Worm (Caenorhabditis elegans) whole organism, L3 larva: ENCODE measurements around the gene Y38E10A.3.
"Not testable (repeated sequence)": the region's sequence is repeated elsewhere in the genome, so short reads cannot be mapped to it uniquely, and the experiment has no call there.

Source experiments
- aly-2 ChIP-seq: fragments of 150-350 bp; optimal IDR thresholded peaks from 2 replicates; lab custom pipeline; 2014; ENCODE audit warnings: missing biosample characterization, missing genetic modification characterization
- ama-1 ChIP-seq: fragments of 150-350 bp; optimal IDR thresholded peaks from 2 replicates; lab custom pipeline; 2018
- ceh-16 ChIP-seq: sonication (generic microtip); optimal IDR thresholded peaks from 2 replicates; lab custom pipeline; 2017; ENCODE audit warnings: missing biosample characterization, missing genetic modification characterization
- ceh-28 ChIP-seq: fragments of 150-350 bp; optimal IDR thresholded peaks from 2 replicates; lab custom pipeline; 2014; ENCODE audit warnings: missing biosample characterization, missing genetic modification reagents, missing genetic modification characterization
- elt-1 ChIP-seq: fragments of 150-350 bp; optimal IDR thresholded peaks from 2 replicates; lab custom pipeline; 2014; ENCODE audit warnings: missing biosample characterization, missing genetic modification characterization
- elt-2 ChIP-seq: sonication (generic microtip); optimal IDR thresholded peaks from 2 replicates; lab custom pipeline; 2016; ENCODE audit warnings: missing genetic modification reagents, mild to moderate bottlenecking, missing genetic modification characterization, missing compliant biosample characterization
- elt-3 ChIP-seq, 3 experiments: fragments of 150-350 bp in 1 of 3; sonication (generic microtip) in 2 of 3; optimal IDR thresholded peaks; 2 replicates in 2 of 3; 4 replicates in 1 of 3; lab custom pipeline; 2014 to 2017; ENCODE audit warnings: missing biosample characterization in 3 of 3, missing genetic modification characterization in 3 of 3
- fos-1 ChIP-seq: fragments of 150-350 bp; optimal IDR thresholded peaks from 2 replicates; lab custom pipeline; 2014; ENCODE audit warnings: missing biosample characterization, missing genetic modification characterization
- hmg-11 ChIP-seq: sonication (generic microtip); optimal IDR thresholded peaks from 2 replicates; lab custom pipeline; 2016; ENCODE audit warnings: missing genetic modification characterization, missing compliant biosample characterization
- jun-1 ChIP-seq: fragments of 150-350 bp; optimal IDR thresholded peaks from 2 replicates; lab custom pipeline; 2014; ENCODE audit warnings: missing biosample characterization, missing genetic modification reagents, missing genetic modification characterization
- lin-15B ChIP-seq: fragments of 150-350 bp; optimal IDR thresholded peaks from 2 replicates; lab custom pipeline; 2014; ENCODE audit warnings: missing biosample characterization, missing genetic modification characterization
- lsy-12 ChIP-seq: sonication (generic microtip); optimal IDR thresholded peaks from 2 replicates; lab custom pipeline; 2016; ENCODE audit warnings: mild to moderate bottlenecking, missing genetic modification characterization, missing compliant biosample characterization
- mdl-1 ChIP-seq: fragments of 150-350 bp; optimal IDR thresholded peaks from 2 replicates; lab custom pipeline; 2014; ENCODE audit warnings: missing biosample characterization, missing genetic modification characterization
- nfya-1 ChIP-seq: sonication (generic microtip); optimal IDR thresholded peaks from 2 replicates; lab custom pipeline; 2017; ENCODE audit warnings: missing genetic modification characterization, mild to moderate bottlenecking, missing compliant biosample characterization, antibody characterized with exemption, moderate library complexity; ENCODE audit not compliant: insufficient read depth
- nhr-11 ChIP-seq: fragments of 150-350 bp; optimal IDR thresholded peaks from 2 replicates; lab custom pipeline; 2014; ENCODE audit warnings: missing biosample characterization, missing genetic modification characterization
- nhr-23 ChIP-seq: fragments of 150-350 bp; optimal IDR thresholded peaks from 2 replicates; lab custom pipeline; 2014; ENCODE audit warnings: missing biosample characterization, missing genetic modification reagents, missing genetic modification characterization
- nhr-25 ChIP-seq: sonication (generic microtip); optimal IDR thresholded peaks from 2 replicates; lab custom pipeline; 2017; ENCODE audit warnings: missing biosample characterization, missing genetic modification characterization
- nhr-28 ChIP-seq: fragments of 150-350 bp; optimal IDR thresholded peaks from 2 replicates; lab custom pipeline; 2014; ENCODE audit warnings: missing biosample characterization, missing genetic modification characterization
- nhr-43 ChIP-seq: sonication (generic microtip); optimal IDR thresholded peaks from 2 replicates; lab custom pipeline; 2016; ENCODE audit warnings: mild to moderate bottlenecking, missing genetic modification characterization, missing compliant biosample characterization; ENCODE audit not compliant: poor library complexity, severe bottlenecking
- nhr-77 ChIP-seq: fragments of 150-350 bp; optimal IDR thresholded peaks from 2 replicates; lab custom pipeline; 2014; ENCODE audit warnings: missing biosample characterization, missing genetic modification characterization
- pha-4 ChIP-seq: fragments of 150-350 bp; optimal IDR thresholded peaks from 2 replicates; lab custom pipeline; 2014; ENCODE audit warnings: missing biosample characterization, missing genetic modification reagents, missing genetic modification characterization
- pqm-1 ChIP-seq: fragments of 150-350 bp; optimal IDR thresholded peaks from 2 replicates; lab custom pipeline; 2017; ENCODE audit warnings: missing biosample characterization, missing genetic modification characterization, inconsistent platforms
- snpc-4 ChIP-seq: fragments of 150-350 bp; optimal IDR thresholded peaks from 2 replicates; lab custom pipeline; 2014; ENCODE audit warnings: missing biosample characterization, missing genetic modification characterization
- tbx-2 ChIP-seq: sonication (generic microtip); optimal IDR thresholded peaks from 2 replicates; lab custom pipeline; 2016; ENCODE audit warnings: mild to moderate bottlenecking, missing genetic modification characterization, missing compliant biosample characterization
- unc-39 ChIP-seq: sonication (generic microtip); optimal IDR thresholded peaks from 4 replicates; lab custom pipeline; 2017; ENCODE audit warnings: missing biosample characterization, missing genetic modification characterization
- unc-62 ChIP-seq: fragments of 150-350 bp; sonication (generic microtip); optimal IDR thresholded peaks from 4 replicates; lab custom pipeline; 2014; ENCODE audit warnings: missing biosample characterization, missing genetic modification reagents, missing genetic modification characterization
- ztf-11 ChIP-seq: fragments of 150-350 bp; optimal IDR thresholded peaks from 2 replicates; lab custom pipeline; 2014; ENCODE audit warnings: missing biosample characterization, missing genetic modification characterization

Y38E10A.3 gene

ce11 chrII:12546413-12546812, 28.2 kb downstream of the Y38E10A.3 start, which contains the start of the genes F49C5.5 and F49C5.10:
Gene F49C5.5, minus strand, starts transcription at chrII:12546513.
Gene F49C5.10, plus strand, starts transcription at chrII:12546756.
- TF ChIP-seq pqm-1 (tag; lab: Kevin White, UChicago), result no peak

- TF ChIP-seq nhr-77 (tag; lab: Kevin White, UChicago) (no peak), lin-15B (tag; lab: Kevin White, UChicago) (no peak), unc-62 (no peak)
- TF ChIP-seq, all 47 proteins: peak for 0
Observed at ce11 chrII:12544533-12544932, 30.0 kb downstream of the Y38E10A.3 start, which contains the start of gene F49C5.9. Gene F49C5.9, minus strand, starts transcription at chrII:12544633.

ce11 chrII:12542594-12542997, 32.0 kb downstream of the Y38E10A.3 start:
- TF ChIP-seq unc-39 (tag; lab: Kevin White, UChicago), result no peak
- TF ChIP-seq elt-2 (tag; lab: Kevin White, UChicago), result peak; percentile 58

ce11 chrII:12541670-12542080, 32.9 kb downstream of the Y38E10A.3 start:
- peak; percentile 24 for TF ChIP-seq nhr-43
- TF ChIP-seq elt-2 (tag; lab: Kevin White, UChicago), result peak; percentile 46
- TF ChIP-seq lsy-12 (tag; lab: Kevin White, UChicago), result peak; percentile 38
- peak; percentile 23 for TF ChIP-seq nfya-1 (tag; lab: Kevin White, UChicago)

- TF ChIP-seq jun-1 (tag; lab: Kevin White, UChicago) (no peak), nhr-43 (no peak), ceh-28 (no peak), ama-1 (lab: Kevin White, UChicago) (no peak), elt-1 (no peak)
- TF ChIP-seq, all 47 proteins: peak for 0
Observed at ce11 chrII:12539395-12539794, 35.2 kb downstream of the Y38E10A.3 start.

ce11 chrII:12536203-12536602, 38.4 kb downstream of the Y38E10A.3 start, which contains the start of gene F49C5.3:
Gene F49C5.3, plus strand, starts transcription at chrII:12536503.
- not testable (repeated sequence) for TF ChIP-seq nhr-23 (tag; lab: Kevin White, UChicago); nhr-25 (tag; lab: Kevin White, UChicago); ama-1 (lab: Kevin White, UChicago)

ce11 chrII:12535297-12535803, 39.2 kb downstream of the Y38E10A.3 start, which contains the start of gene nimk-1:
Gene nimk-1, plus strand, starts transcription at chrII:12535753.
- TF ChIP-seq ztf-11 (tag; lab: Kevin White, UChicago) (no peak), nhr-77 (tag; lab: Kevin White, UChicago) (no peak), elt-3 (tag; optimal IDR thresholded peaks at IDR 0.05; lab: Kevin White, UChicago) (no peak), mdl-1 (tag; lab: Kevin White, UChicago) (no peak), nhr-11 (tag; lab: Kevin White, UChicago) (no peak), nhr-28 (tag; lab: Kevin White, UChicago) (no peak), nhr-25 (tag; lab: Kevin White, UChicago) (no peak), snpc-4 (tag; lab: Kevin White, UChicago) (no peak), elt-2 (tag; lab: Kevin White, UChicago) (no peak)

ce11 chrII:12530958-12531357, 43.6 kb downstream of the Y38E10A.3 start, which contains the start of gene srx-120:
Gene srx-120, plus strand, starts transcription at chrII:12531258.
- TF ChIP-seq unc-62 (no peak), ztf-11 (tag; lab: Kevin White, UChicago) (no peak), nhr-25 (tag; lab: Kevin White, UChicago) (no peak), tbx-2 (no peak), jun-1 (tag; lab: Kevin White, UChicago) (no peak), nhr-77 (tag; lab: Kevin White, UChicago) (no peak), pha-4 (tag; lab: Kevin White, UChicago) (no peak), fos-1 (tag; lab: Kevin White, UChicago) (no peak), elt-2 (tag; lab: Kevin White, UChicago) (no peak), ceh-16 (tag; lab: Kevin White, UChicago) (no peak), ama-1 (lab: Kevin White, UChicago) (no peak), lsy-12 (tag; lab: Kevin White, UChicago) (no peak), hmg-11 (tag; lab: Kevin White, UChicago) (no peak), snpc-4 (tag; lab: Kevin White, UChicago) (no peak), ceh-28 (no peak), aly-2 (tag; lab: Kevin White, UChicago) (no peak), nhr-43 (no peak)
